Fruit fly (Drosophila melanogaster) whole organism, pupa: ENCODE measurements around the gene CG6325.

Source experiments
- CG13204 ChIP-seq: fragments of 200-800 bp; sonication (Bioruptor generic); optimal IDR thresholded peaks from 2 replicates; lab custom pipeline; 2018; ENCODE audit warnings: missing biosample characterization, mild to moderate bottlenecking, missing genetic modification characterization, moderate library complexity
- CG14655 ChIP-seq: fragments of 200-800 bp; sonication (Bioruptor generic); optimal IDR thresholded peaks from 3 replicates; lab custom pipeline; 2017; ENCODE audit warnings: mild to moderate bottlenecking, missing biosample characterization, missing genetic modification reagents, missing genetic modification characterization
- CG34367 ChIP-seq: fragments of 200-800 bp; sonication (Bioruptor generic); optimal IDR thresholded peaks from 2 replicates; lab custom pipeline; 2018; ENCODE audit warnings: missing biosample characterization, mild to moderate bottlenecking, missing genetic modification characterization
- CG4496 ChIP-seq: fragments of 200-800 bp; sonication (Bioruptor generic); IDR thresholded peaks from 3 replicates; pipeline ENCODE4 v1.3.6; 2022; ENCODE audit warnings: missing biosample characterization, missing genetic modification characterization
- CG9948 ChIP-seq: fragments of 200-800 bp; sonication (Bioruptor generic); optimal IDR thresholded peaks from 2 replicates; lab custom pipeline; 2018; ENCODE audit warnings: missing biosample characterization, mild to moderate bottlenecking, missing genetic modification characterization, moderate library complexity
- Ets98B ChIP-seq: fragments of 200-800 bp; sonication (Bioruptor generic); IDR thresholded peaks from 2 replicates; pipeline ENCODE4 v1.3.6; 2022; ENCODE audit warnings: missing biosample characterization, missing genetic modification characterization
- Pif1B ChIP-seq: fragments of 200-800 bp; sonication (Bioruptor generic); optimal IDR thresholded peaks from 3 replicates; lab custom pipeline; 2016; ENCODE audit warnings: missing biosample characterization, missing genetic modification characterization
- gl ChIP-seq: fragments of 200-800 bp; sonication (Bioruptor generic); optimal IDR thresholded peaks from 2 replicates; lab custom pipeline; 2018; ENCODE audit warnings: missing biosample characterization, mild to moderate bottlenecking, missing genetic modification characterization

dm6 chr3R:10353932-10354703 is 53.0 kb downstream of the CG6325 start:
- TF ChIP-seq CG13204 (GFP tag; lab: Kevin White, UChicago) (no peak), CG9948 (tag; lab: Kevin White, UChicago) (peak; percentile 33), CG34367 (tag; lab: Kevin White, UChicago) (peak; percentile 0), Ets98B (GFP tag; lab: Robert Waterston, UW) (no peak), CG14655 (GFP tag; lab: Kevin White, UChicago) (peak; percentile 56), Pif1B (no peak), CG4496 (GFP tag; lab: Robert Waterston, UW) (no peak), gl (tag; lab: Kevin White, UChicago) (no peak)
